Fruit fly (Drosophila melanogaster) whole organism, adult: ENCODE data around the gene Nbr.

Experiments
- CG12768 ChIP-seq: fragments of 200-800 bp; sonication (Bioruptor generic); optimal IDR thresholded peaks from 2 replicates; lab custom pipeline; 2017; ENCODE audit warnings: missing biosample characterization, missing genetic modification characterization, mild to moderate bottlenecking, moderate library complexity, missing genetic modification reagents
- CG33017 ChIP-seq: fragments of 200-800 bp; sonication (Bioruptor generic); optimal IDR thresholded peaks from 2 replicates; lab custom pipeline; 2018; ENCODE audit warnings: missing biosample characterization, mild to moderate bottlenecking, missing genetic modification characterization, moderate library complexity
- CG7101 ChIP-seq: fragments of 200-800 bp; sonication (Bioruptor generic); optimal IDR thresholded peaks from 2 replicates; lab custom pipeline; 2018; ENCODE audit warnings: missing biosample characterization, mild to moderate bottlenecking, missing genetic modification characterization, moderate library complexity
- Crg-1 ChIP-seq: fragments of 200-800 bp; sonication (Bioruptor generic); optimal IDR thresholded peaks from 2 replicates; lab custom pipeline; 2016; ENCODE audit warnings: missing biosample characterization, missing genetic modification characterization
- Hr96 ChIP-seq: fragments of 200-800 bp; sonication (Bioruptor generic); optimal IDR thresholded peaks from 2 replicates; lab custom pipeline; 2016; ENCODE audit warnings: missing biosample characterization, missing genetic modification characterization
- tj ChIP-seq: fragments of 200-800 bp; sonication (Bioruptor generic); optimal IDR thresholded peaks from 3 replicates; lab custom pipeline; 2017; ENCODE audit warnings: missing biosample characterization, mild to moderate bottlenecking, missing genetic modification characterization, moderate library complexity
- toe ChIP-seq: fragments of 200-800 bp; sonication (Bioruptor generic); optimal IDR thresholded peaks from 2 replicates; lab custom pipeline; 2016; ENCODE audit warnings: missing biosample characterization, missing genetic modification characterization

- no peak for TF ChIP-seq CG33017 (tag; lab: Kevin White, UChicago)
- TF ChIP-seq CG7101: no peak
- peak; percentile 41 for TF ChIP-seq tj
- TF ChIP-seq Hr96 (GFP tag; lab: Kevin White, UChicago): no peak
- no peak for TF ChIP-seq CG12768
- peak; percentile 10 for TF ChIP-seq Crg-1 (GFP tag; lab: Kevin White, UChicago)
- TF ChIP-seq toe: no peak
These were observed 15.7 kb upstream of the Nbr start for dm6 chr2L:21178436-21179216.
